Fruit fly (Drosophila melanogaster) whole organism, embryonic: ENCODE results near the gene CG44004.

Experiments used
- BEAF-32 ChIP-seq: fragments of 200-800 bp; sonication (Bioruptor generic); optimal IDR thresholded peaks from 3 replicates; lab custom pipeline; 2017; ENCODE audit warnings: missing biosample characterization, missing genetic modification characterization, mild to moderate bottlenecking, moderate library complexity, missing genetic modification reagents
- Blimp-1 ChIP-seq: fragments of 200-800 bp; sonication (Bioruptor generic); optimal IDR thresholded peaks from 3 replicates; lab custom pipeline; 2018; ENCODE audit warnings: missing biosample characterization, missing genetic modification characterization, mild to moderate bottlenecking, moderate library complexity, missing genetic modification reagents
- CG10274 ChIP-seq: fragments of 200-800 bp; sonication (Bioruptor generic); optimal IDR thresholded peaks from 3 replicates; lab custom pipeline; 2017; ENCODE audit warnings: missing biosample characterization, mild to moderate bottlenecking, missing genetic modification characterization
- CG11456 ChIP-seq: fragments of 200-800 bp; sonication (Bioruptor generic); IDR thresholded peaks from 3 replicates; pipeline ENCODE4 v1.3.6; 2022; ENCODE audit warnings: missing biosample characterization, missing genetic modification characterization
- CG12299 ChIP-seq: fragments of 200-800 bp; sonication (Bioruptor generic); optimal IDR thresholded peaks from 2 replicates; lab custom pipeline; 2018; ENCODE audit warnings: missing biosample characterization, mild to moderate bottlenecking, missing genetic modification characterization
- CG13123 ChIP-seq: fragments of 200-800 bp; sonication (Bioruptor generic); optimal IDR thresholded peaks from 2 replicates; lab custom pipeline; 2016; ENCODE audit warnings: missing biosample characterization, missing genetic modification characterization
- CG13894 ChIP-seq: fragments of 200-800 bp; sonication (Bioruptor generic); optimal IDR thresholded peaks from 3 replicates; lab custom pipeline; 2018; ENCODE audit warnings: missing biosample characterization, mild to moderate bottlenecking, missing genetic modification characterization, moderate library complexity
- CG15601 ChIP-seq: fragments of 200-800 bp; sonication (Bioruptor generic); optimal IDR thresholded peaks from 3 replicates; lab custom pipeline; 2019; ENCODE audit warnings: missing biosample characterization, mild to moderate bottlenecking, missing genetic modification characterization, moderate library complexity
- CG16863 ChIP-seq: fragments of 200-800 bp; sonication (Bioruptor generic); optimal IDR thresholded peaks from 3 replicates; lab custom pipeline; 2016; ENCODE audit warnings: missing biosample characterization, missing genetic modification characterization
- CG18262 ChIP-seq: fragments of 200-800 bp; optimal IDR thresholded peaks from 3 replicates; lab custom pipeline; 2019; ENCODE audit warnings: missing biosample characterization, mild to moderate bottlenecking, missing genetic modification characterization, moderate library complexity
- CG30020 ChIP-seq: fragments of 200-800 bp; optimal IDR thresholded peaks from 2 replicates; lab custom pipeline; 2019; ENCODE audit warnings: missing biosample characterization, mild to moderate bottlenecking, missing genetic modification characterization, moderate library complexity
- CG8388 ChIP-seq: fragments of 200-800 bp; sonication (Bioruptor generic); optimal IDR thresholded peaks from 2 replicates; lab custom pipeline; 2019; ENCODE audit warnings: missing biosample characterization, mild to moderate bottlenecking, missing genetic modification characterization, moderate library complexity
- CG9437 ChIP-seq: fragments of 200-800 bp; sonication (Bioruptor generic); optimal IDR thresholded peaks from 2 replicates; lab custom pipeline; 2018; ENCODE audit warnings: missing biosample characterization, mild to moderate bottlenecking, missing genetic modification characterization
- CG9932 ChIP-seq: fragments of 200-800 bp; sonication (Bioruptor generic); IDR thresholded peaks from 2 replicates; pipeline ENCODE4 v1.3.6; 2022; ENCODE audit warnings: missing biosample characterization, missing genetic modification characterization
- Deaf1 ChIP-seq: fragments of 200-800 bp; optimal IDR thresholded peaks from 3 replicates; lab custom pipeline; 2019; ENCODE audit warnings: missing biosample characterization, mild to moderate bottlenecking, missing genetic modification characterization, moderate library complexity
- Dip3 ChIP-seq: fragments of 200-800 bp; sonication (Bioruptor generic); optimal IDR thresholded peaks from 3 replicates; lab custom pipeline; 2016; ENCODE audit warnings: missing biosample characterization, missing genetic modification characterization
- Drgx ChIP-seq: fragments of 200-800 bp; sonication (Bioruptor generic); IDR thresholded peaks from 2 replicates; pipeline ENCODE4 v1.3.6; 2022; ENCODE audit warnings: missing biosample characterization, missing genetic modification characterization
- Gug ChIP-seq: fragments of 200-800 bp; sonication (Bioruptor generic); IDR thresholded peaks from 4 replicates; pipeline ENCODE4 v1.3.6; 2022; ENCODE audit warnings: missing biosample characterization, missing genetic modification characterization
- Jarid2 ChIP-seq: fragments of 200-800 bp; sonication (Bioruptor generic); optimal IDR thresholded peaks from 3 replicates; lab custom pipeline; 2017; ENCODE audit warnings: mild to moderate bottlenecking, missing biosample characterization, missing genetic modification reagents, missing genetic modification characterization
- Meics ChIP-seq: fragments of 200-800 bp; sonication (Bioruptor generic); optimal IDR thresholded peaks from 2 replicates; lab custom pipeline; 2017; ENCODE audit warnings: missing biosample characterization, mild to moderate bottlenecking, missing genetic modification characterization
- Nf-YB ChIP-seq: fragments of 200-800 bp; sonication (Bioruptor generic); optimal IDR thresholded peaks from 3 replicates; lab custom pipeline; 2019; ENCODE audit warnings: missing biosample characterization, mild to moderate bottlenecking, missing genetic modification characterization, moderate library complexity
- Poxn ChIP-seq: fragments of 200-800 bp; sonication (Bioruptor generic); IDR thresholded peaks from 2 replicates; pipeline ENCODE4 v1.3.6; 2022; ENCODE audit warnings: missing biosample characterization, missing genetic modification characterization
- Side ChIP-seq: fragments of 200-800 bp; sonication (Bioruptor generic); optimal IDR thresholded peaks from 2 replicates; lab custom pipeline; 2016; ENCODE audit warnings: missing biosample characterization, missing genetic modification characterization
- Sox102F ChIP-seq: fragments of 200-800 bp; sonication (Bioruptor generic); optimal IDR thresholded peaks from 2 replicates; lab custom pipeline; 2018; ENCODE audit warnings: missing biosample characterization, mild to moderate bottlenecking, missing genetic modification characterization, moderate library complexity
- Trl ChIP-seq, 3 experiments: fragments of >200 bp in 2 of 3; fragments of 200-800 bp in 1 of 3; sonication (Bioruptor generic) in 1 of 3; optimal IDR thresholded peaks; 2 replicates in 1 of 3; 3 replicates in 2 of 3; lab custom pipeline; 2016 to 2017; ENCODE audit warnings: missing biosample characterization in 1 of 3, missing genetic modification characterization in 1 of 3
- ara ChIP-seq: fragments of 200-800 bp; sonication (Bioruptor generic); IDR thresholded peaks from 2 replicates; pipeline ENCODE4 v1.3.6; 2022; ENCODE audit warnings: missing biosample characterization, missing genetic modification characterization
- az2 ChIP-seq: fragments of 200-800 bp; sonication (Bioruptor generic); optimal IDR thresholded peaks from 3 replicates; lab custom pipeline; 2016; ENCODE audit warnings: missing biosample characterization, missing genetic modification characterization
- bcd ChIP-seq: fragments of 200-800 bp; sonication (Bioruptor generic); optimal IDR thresholded peaks from 2 replicates; lab custom pipeline; 2017; ENCODE audit warnings: missing biosample characterization, mild to moderate bottlenecking, missing genetic modification characterization
- bsh ChIP-seq, 2 experiments: fragments of 200-800 bp; sonication (Bioruptor generic); optimal IDR thresholded peaks; 2 replicates each; lab custom pipeline; 2017 to 2018; ENCODE audit warnings: mild to moderate bottlenecking in 2 of 2, missing biosample characterization in 2 of 2, missing genetic modification characterization in 2 of 2, moderate library complexity in 1 of 2
- disco-r ChIP-seq: fragments of 200-800 bp; sonication (Bioruptor generic); optimal IDR thresholded peaks from 2 replicates; lab custom pipeline; 2016; ENCODE audit warnings: missing biosample characterization, missing genetic modification characterization
- dmrt11E ChIP-seq: fragments of 200-800 bp; sonication (Bioruptor generic); optimal IDR thresholded peaks from 3 replicates; lab custom pipeline; 2018; ENCODE audit warnings: missing biosample characterization, mild to moderate bottlenecking, missing genetic modification characterization, moderate library complexity
- dpn ChIP-seq, 2 experiments: fragments of 200-800 bp; sonication (Bioruptor generic); optimal IDR thresholded peaks; 3 replicates each; lab custom pipeline; 2016; ENCODE audit warnings: missing biosample characterization in 2 of 2, missing genetic modification characterization in 2 of 2
- eve ChIP-seq, 2 experiments: fragments of >200 bp; optimal IDR thresholded peaks; 2 replicates each; lab custom pipeline; 2017; ENCODE audit warnings: missing biosample characterization in 2 of 2, missing genetic modification characterization in 2 of 2
- ewg ChIP-seq: fragments of 200-800 bp; sonication (Bioruptor generic); optimal IDR thresholded peaks from 3 replicates; lab custom pipeline; 2017; ENCODE audit warnings: mild to moderate bottlenecking, missing biosample characterization, missing genetic modification reagents, missing genetic modification characterization
- fd102C ChIP-seq: fragments of 200-800 bp; sonication (Bioruptor generic); optimal IDR thresholded peaks from 2 replicates; lab custom pipeline; 2018; ENCODE audit warnings: missing biosample characterization, mild to moderate bottlenecking, missing genetic modification characterization, moderate library complexity
- fd64A ChIP-seq: fragments of 200-800 bp; sonication (Bioruptor generic); optimal IDR thresholded peaks from 3 replicates; lab custom pipeline; 2018; ENCODE audit warnings: missing biosample characterization, mild to moderate bottlenecking, missing genetic modification characterization
- fd96Cb ChIP-seq: fragments of 200-800 bp; sonication (Bioruptor generic); optimal IDR thresholded peaks from 2 replicates; lab custom pipeline; 2018; ENCODE audit warnings: missing biosample characterization, mild to moderate bottlenecking, missing genetic modification characterization, moderate library complexity
- gce ChIP-seq: fragments of 200-800 bp; sonication (Bioruptor generic); IDR thresholded peaks from 3 replicates; pipeline ENCODE4 v1.3.6; 2022; ENCODE audit warnings: missing biosample characterization, missing genetic modification characterization
- gcm ChIP-seq: fragments of 200-800 bp; sonication (Bioruptor generic); optimal IDR thresholded peaks from 2 replicates; lab custom pipeline; 2019; ENCODE audit warnings: missing biosample characterization, mild to moderate bottlenecking, missing genetic modification characterization, moderate library complexity
- hth ChIP-seq: fragments of >200 bp; optimal IDR thresholded peaks from 2 replicates; lab custom pipeline; 2017; ENCODE audit warnings: inconsistent platforms
- lbe ChIP-seq: fragments of 200-800 bp; sonication (Bioruptor generic); optimal IDR thresholded peaks from 2 replicates; lab custom pipeline; 2016; ENCODE audit warnings: missing biosample characterization, mild to moderate bottlenecking, missing genetic modification characterization
- nom ChIP-seq: fragments of 200-800 bp; sonication (Bioruptor generic); optimal IDR thresholded peaks from 2 replicates; lab custom pipeline; 2017; ENCODE audit warnings: missing biosample characterization, missing genetic modification characterization, mild to moderate bottlenecking, moderate library complexity, missing genetic modification reagents
- seq ChIP-seq: fragments of 200-800 bp; sonication (Bioruptor generic); IDR thresholded peaks from 2 replicates; pipeline ENCODE4 v1.3.6; 2022; ENCODE audit warnings: missing biosample characterization, missing genetic modification characterization
- sr ChIP-seq: fragments of 200-800 bp; sonication (Bioruptor generic); IDR thresholded peaks from 3 replicates; pipeline ENCODE4 v1.3.6; 2022; ENCODE audit warnings: missing biosample characterization, missing genetic modification characterization
- unpg ChIP-seq: fragments of 200-800 bp; sonication (Bioruptor generic); optimal IDR thresholded peaks from 3 replicates; lab custom pipeline; 2018; ENCODE audit warnings: missing biosample characterization, mild to moderate bottlenecking, missing genetic modification characterization, moderate library complexity
- wdn ChIP-seq: fragments of 200-800 bp; sonication (Bioruptor generic); IDR thresholded peaks from 2 replicates; pipeline ENCODE4 v1.3.6; 2022; ENCODE audit warnings: missing biosample characterization, missing genetic modification characterization
- wek ChIP-seq: fragments of 200-800 bp; sonication (Bioruptor generic); optimal IDR thresholded peaks from 3 replicates; lab custom pipeline; 2018; ENCODE audit warnings: missing biosample characterization, mild to moderate bottlenecking, missing genetic modification characterization, moderate library complexity

Gene CG44004

dm6 chr3L:18062959-18063510 lies 10.6 kb downstream of the CG44004 start (continued):
- no peak for TF ChIP-seq CG9932 (GFP tag; lab: Robert Waterston, UW)
- peak; percentile 34 for TF ChIP-seq Deaf1
- no peak for TF ChIP-seq sr
- peak; percentile 17 for TF ChIP-seq CG8388 (GFP tag; lab: Kevin White, UChicago)
- peak; percentile 58 for TF ChIP-seq CG18262
- TF ChIP-seq hth (lab: Kevin White, UChicago) = no peak
- TF ChIP-seq gcm = peak; percentile 19
- TF ChIP-seq CG11456 = no peak
- no peak for TF ChIP-seq CG9437 (GFP tag; lab: Kevin White, UChicago)
- TF ChIP-seq CG15601 (tag; lab: Kevin White, UChicago) = peak; percentile 17
- TF ChIP-seq Poxn (GFP tag; lab: Robert Waterston, UW) = no peak
- peak; percentile 21 for TF ChIP-seq bcd (GFP tag; lab: Kevin White, UChicago)
- TF ChIP-seq az2 = peak; percentile 28
- 0 out of 3 replicates have a peak, but pooled peaks have one; percentile 34 for TF ChIP-seq gce
- TF ChIP-seq Meics = peak; percentile 40
- TF ChIP-seq dpn (GFP tag; optimal IDR thresholded peaks at IDR 0.05; lab: Kevin White, UChicago) = peak in 1 of 2 experiments; percentile 17
- TF ChIP-seq Sox102F (GFP tag; lab: Kevin White, UChicago) = peak; percentile 21
- TF ChIP-seq CG10274 (GFP tag; lab: Kevin White, UChicago) = no peak
- peak; percentile 79 for TF ChIP-seq Drgx (GFP tag; lab: Robert Waterston, UW)
- no peak for TF ChIP-seq CG16863 (GFP tag; lab: Kevin White, UChicago)
- no peak for TF ChIP-seq disco-r
- peak; percentile 68 for TF ChIP-seq dmrt11E (tag; lab: Kevin White, UChicago)
- no peak for TF ChIP-seq wek
- no peak for TF ChIP-seq ara (GFP tag; lab: Robert Waterston, UW)
- no peak for TF ChIP-seq Nf-YB

- TF ChIP-seq seq (GFP tag; lab: Robert Waterston, UW) (peak; percentile 47; the same call in 1 of the 2 replicates), wdn (GFP tag; lab: Robert Waterston, UW) (no peak), eve (GFP tag; optimal IDR thresholded peaks at IDR 0.05; lab: Kevin White, UChicago) (no peak), fd96Cb (tag; lab: Kevin White, UChicago) (no peak), CG30020 (no peak), Deaf1 (peak; percentile 11), lbe (peak; percentile 39), unpg (GFP tag; lab: Kevin White, UChicago) (no peak), CG12299 (tag; lab: Kevin White, UChicago) (no peak), fd64A (GFP tag; lab: Kevin White, UChicago) (no peak), Blimp-1 (GFP tag; lab: Kevin White, UChicago) (peak; percentile 47), fd102C (GFP tag; lab: Kevin White, UChicago) (no peak), CG13894 (tag; lab: Kevin White, UChicago) (peak; percentile 60), Drgx (GFP tag; lab: Robert Waterston, UW) (peak; percentile 21), bsh (GFP tag; optimal IDR thresholded peaks at IDR 0.05; lab: Kevin White, UChicago) (peak in 1 of 2 experiments; percentile 37), Dip3 (GFP tag; lab: Kevin White, UChicago) (peak; percentile 52), Jarid2 (peak; percentile 9), Gug (no peak), nom (GFP tag; lab: Kevin White, UChicago) (peak; percentile 62), Side (no peak), CG13123 (GFP tag; lab: Kevin White, UChicago) (no peak), ewg (peak; percentile 19), BEAF-32 (GFP tag; lab: Kevin White, UChicago) (no peak), Trl (optimal IDR thresholded peaks at IDR 0.05; lab: Kevin White, UChicago) (peak; percentile 20 to 86), Trl (GFP tag; optimal IDR thresholded peaks at IDR 0.05; lab: Kevin White, UChicago) (no peak)
These were observed 11.8 kb downstream of the CG44004 start for dm6 chr3L:18061713-18062365.
